Fruit fly (Drosophila melanogaster): ENCODE measurements around the gene CG10561.

Gene CG10561

dm6 chr2L:19133465-19134365 lies 19.5 kb downstream of the CG10561 start, which contains the start of gene brat (continued):
- TF ChIP-seq HmgZ (tag; optimal IDR thresholded peaks at IDR 0.05) (peak; percentile 54), CG42726 (GFP tag; IDR thresholded peaks at IDR 0.05; ENCODE audit: partially characterized antibody) (0 out of 2 replicates have a peak, but pooled peaks have one; percentile 53), sna (GFP tag; IDR thresholded peaks at IDR 0.05; ENCODE audit: partially characterized antibody) (peak; percentile 93), CG31224 (GFP tag; IDR thresholded peaks at IDR 0.05) (0 out of 2 replicates have a peak, but pooled peaks have one; percentile 4), az2 (GFP tag; optimal IDR thresholded peaks at IDR 0.05) (peak; percentile 56), CG15601 (tag; optimal IDR thresholded peaks at IDR 0.05) (peak; percentile 14), CG7786 (GFP tag; optimal IDR thresholded peaks at IDR 0.05) (peak; percentile 58), cas (GFP tag; IDR thresholded peaks at IDR 0.05) (no peak), Rfx (GFP tag; IDR thresholded peaks at IDR 0.05) (peak; percentile 54; the same call in 1 of the 2 replicates), slp2 (GFP tag; optimal IDR thresholded peaks at IDR 0.05) (peak; percentile 42), crp (GFP tag; optimal IDR thresholded peaks at IDR 0.05) (peak in 1 of 2 experiments; percentile 5), CG16813 (GFP tag; IDR thresholded peaks at IDR 0.05; ENCODE audit: partially characterized antibody) (peak; percentile 95), MBD-R2 (GFP tag; IDR thresholded peaks at IDR 0.05) (peak; percentile 41), CG30020 (tag; optimal IDR thresholded peaks at IDR 0.05) (peak; percentile 69), nerfin-2 (GFP tag; IDR thresholded peaks at IDR 0.05; ENCODE audit: partially characterized antibody) (peak; percentile 91), CG17829 (tag; optimal IDR thresholded peaks at IDR 0.05) (peak; percentile 75), CG8924 (tag; optimal IDR thresholded peaks at IDR 0.05) (peak; percentile 47), hbn (GFP tag; IDR thresholded peaks at IDR 0.05; ENCODE audit: partially characterized antibody) (peak; percentile 86), zen (tag; optimal IDR thresholded peaks at IDR 0.05) (peak; percentile 11), gem (tag; optimal IDR thresholded peaks at IDR 0.05) (peak; percentile 62), CG17359 (tag; optimal IDR thresholded peaks at IDR 0.05) (no peak), chinmo (GFP tag; IDR thresholded peaks at IDR 0.05; ENCODE audit: partially characterized antibody) (peak; percentile 81; the same call in 2 of the 4 replicates), lilli (GFP tag; optimal IDR thresholded peaks at IDR 0.05) (peak; percentile 80), knrl (GFP tag; IDR thresholded peaks at IDR 0.05; ENCODE audit: partially characterized antibody) (peak; percentile 92), dati (GFP tag; IDR thresholded peaks at IDR 0.05) (no peak), Dll (GFP tag; IDR thresholded peaks at IDR 0.05; ENCODE audit: partially characterized antibody) (peak; percentile 96), CG9437 (GFP tag; optimal IDR thresholded peaks at IDR 0.05) (peak; percentile 53), sc (optimal IDR thresholded peaks at IDR 0.05) (no peak), sc (GFP tag; optimal IDR thresholded peaks at IDR 0.05) (no peak), CG18011 (GFP tag; optimal IDR thresholded peaks at IDR 0.05) (peak; percentile 43), CG5245 (GFP tag; optimal IDR thresholded peaks at IDR 0.05) (no peak), Elba2 (GFP tag; optimal IDR thresholded peaks at IDR 0.05) (peak; percentile 76), CG2678 (tag; optimal IDR thresholded peaks at IDR 0.05) (peak; percentile 62), slou (GFP tag; optimal IDR thresholded peaks at IDR 0.05) (no peak), CG4360 (GFP tag; IDR thresholded peaks at IDR 0.05) (no peak), CG10462 (GFP tag; optimal IDR thresholded peaks at IDR 0.05) (no peak), CG10543 (GFP tag; optimal IDR thresholded peaks at IDR 0.05) (peak; percentile 61), CG34376 (GFP tag; optimal IDR thresholded peaks at IDR 0.05) (peak; percentile 14), CG14050 (GFP tag; IDR thresholded peaks at IDR 0.05) (no peak), CG14014 (GFP tag; IDR thresholded peaks at IDR 0.05) (peak; percentile 38; the same call in 1 of the 2 replicates), CG11504 (tag; optimal IDR thresholded peaks at IDR 0.05) (peak; percentile 62), zfh1 (GFP tag; IDR thresholded peaks at IDR 0.05) (no peak), CG10267 (tag; optimal IDR thresholded peaks at IDR 0.05) (peak; percentile 77), dimm (GFP tag; IDR thresholded peaks at IDR 0.05) (no peak), Camta (GFP tag; optimal IDR thresholded peaks at IDR 0.05) (peak; percentile 47), sob (GFP tag; IDR thresholded peaks at IDR 0.05) (peak; percentile 74), fd96Cb (tag; optimal IDR thresholded peaks at IDR 0.05) (peak; percentile 1)

Data from whole organism, embryonic.